Worm (Caenorhabditis elegans): ENCODE results near the gene msp-31.

DNA sequence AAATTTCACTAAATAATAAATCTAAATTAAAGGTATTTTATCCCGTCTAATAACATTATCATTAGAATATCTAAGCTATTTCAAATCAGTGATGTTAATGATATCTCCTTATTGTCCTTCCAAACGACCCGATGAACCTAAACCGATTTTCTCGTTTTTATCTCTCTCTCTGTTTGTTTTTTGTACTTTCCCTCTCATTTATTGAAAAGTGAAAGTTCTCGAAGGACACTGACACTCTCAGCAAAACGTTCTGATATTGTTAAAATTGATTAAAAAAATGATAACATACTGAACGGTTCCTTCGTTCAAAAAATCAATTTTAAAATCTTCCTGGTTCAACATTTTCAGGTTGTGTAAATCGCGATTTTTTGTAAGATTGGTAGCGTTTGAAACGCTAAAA, 40.3 kb downstream of the msp-31 start, which contains the start of gene F11G11.13:
- TF ChIP-seq nhr-67 (tag; optimal IDR thresholded peaks at IDR 0.05) (no peak), zag-1 (tag; optimal IDR thresholded peaks at IDR 0.05) (no peak), nhr-237 (tag; optimal IDR thresholded peaks at IDR 0.05) (no peak)

Data from whole organism, L3 larva.